Worm (Caenorhabditis elegans): ENCODE data around the gene T06E8.8.

The T06E8.8 gene

DNA sequence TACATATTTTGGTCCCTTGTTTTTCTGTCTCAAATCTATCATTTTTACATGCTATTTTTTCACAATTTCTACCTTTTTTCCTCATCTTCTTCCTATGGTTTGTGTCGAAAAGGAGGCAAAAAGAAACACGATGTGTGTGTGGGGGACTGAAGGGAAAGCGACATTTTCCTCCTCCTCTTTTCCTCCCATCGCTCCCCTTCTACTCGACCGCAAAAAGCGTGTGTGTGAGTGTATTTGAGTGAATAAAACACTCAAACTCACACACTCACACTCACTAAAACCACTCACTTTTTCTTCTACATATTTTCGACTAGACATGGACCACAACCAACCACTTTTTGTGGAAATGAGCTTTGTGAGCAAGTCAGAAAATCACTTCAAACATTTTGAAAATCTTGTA, 2.1 kb upstream of the T06E8.8 start (continued):
- TF ChIP-seq alr-1 (tag; optimal IDR thresholded peaks at IDR 0.05; ENCODE audit: borderline replicate concordance), result no peak
- TF ChIP-seq zip-4 (GFP tag; optimal IDR thresholded peaks at IDR 0.05), result no peak
- no peak for TF ChIP-seq unc-86 (tag; optimal IDR thresholded peaks at IDR 0.05)
- TF ChIP-seq lin-15B (tag; optimal IDR thresholded peaks at IDR 0.05), result no peak
- TF ChIP-seq ceh-82 (tag; optimal IDR thresholded peaks at IDR 0.05), result peak in 1 of 3 experiments; percentile 50
- no peak for TF ChIP-seq pqm-1 (tag; optimal IDR thresholded peaks at IDR 0.05)
- no peak for TF ChIP-seq nhr-76 (tag; optimal IDR thresholded peaks at IDR 0.05)
- TF ChIP-seq efl-3 (GFP tag; optimal IDR thresholded peaks at IDR 0.05), result no peak
- no peak for TF ChIP-seq unc-62 (GFP tag; optimal IDR thresholded peaks at IDR 0.05)
- no peak for TF ChIP-seq C04F5.9 (tag; optimal IDR thresholded peaks at IDR 0.05)
- TF ChIP-seq elt-3 (tag; optimal IDR thresholded peaks at IDR 0.05), result no peak
- TF ChIP-seq rnt-1 (tag; optimal IDR thresholded peaks at IDR 0.05), result no peak
- no peak for TF ChIP-seq C34B4.2 (tag; optimal IDR thresholded peaks at IDR 0.05)
- no peak for TF ChIP-seq nhr-85 (tag)
- peak; percentile 21 for TF ChIP-seq mep-1 (tag; optimal IDR thresholded peaks at IDR 0.05)
- peak; percentile 3 for TF ChIP-seq blmp-1 (tag; optimal IDR thresholded peaks at IDR 0.05)
- no peak for TF ChIP-seq nhr-11 (tag; optimal IDR thresholded peaks at IDR 0.05)
- peak; percentile 31 for TF ChIP-seq snu-23 (GFP tag; optimal IDR thresholded peaks at IDR 0.05)
- TF ChIP-seq ceh-63 (GFP tag; optimal IDR thresholded peaks at IDR 0.05), result no peak
- TF ChIP-seq mab-9 (GFP tag; IDR thresholded peaks at IDR 0.05), result no peak
- no peak for TF ChIP-seq irx-1 (tag; optimal IDR thresholded peaks at IDR 0.05)
- no peak for TF ChIP-seq ceh-90 (tag; optimal IDR thresholded peaks at IDR 0.05)
- TF ChIP-seq dsc-1 (tag; optimal IDR thresholded peaks at IDR 0.05), result no peak
- TF ChIP-seq skn-1 (tag; optimal IDR thresholded peaks at IDR 0.05), result no peak
- TF ChIP-seq lin-13 (GFP tag; optimal IDR thresholded peaks at IDR 0.05), result no peak
- peak in 1 of 2 experiments; percentile 4 for TF ChIP-seq lin-35 (GFP tag; optimal IDR thresholded peaks at IDR 0.05)
- no peak for TF ChIP-seq egl-13 (tag; optimal IDR thresholded peaks at IDR 0.05)
- TF ChIP-seq C16A3.4 (tag; optimal IDR thresholded peaks at IDR 0.05), result no peak
- no peak for TF ChIP-seq unc-30 (tag; optimal IDR thresholded peaks at IDR 0.05)
- TF ChIP-seq egl-27 (tag; optimal IDR thresholded peaks at IDR 0.05), result no peak
- TF ChIP-seq isw-1 (GFP tag; IDR thresholded peaks at IDR 0.05), result peak; percentile 8; the same call in 1 of the 2 replicates
- TF ChIP-seq ceh-8 (GFP tag; optimal IDR thresholded peaks at IDR 0.05), result no peak
- peak; percentile 47 for TF ChIP-seq fkh-8 (tag; optimal IDR thresholded peaks at IDR 0.05)
- no peak for TF ChIP-seq xbp-1 (tag; optimal IDR thresholded peaks at IDR 0.05)
- no peak for TF ChIP-seq ztf-4 (tag; optimal IDR thresholded peaks at IDR 0.05)
- peak; percentile 68 for TF ChIP-seq lin-14 (GFP tag; optimal IDR thresholded peaks at IDR 0.05)
- peak; percentile 3 for TF ChIP-seq nhr-20 (tag; optimal IDR thresholded peaks at IDR 0.05)
- no peak for TF ChIP-seq fkh-10 (GFP tag; optimal IDR thresholded peaks at IDR 0.05)
- TF ChIP-seq F16B12.6 (tag; optimal IDR thresholded peaks at IDR 0.05), result no peak
- no peak for TF ChIP-seq lir-3 (tag; optimal IDR thresholded peaks at IDR 0.05; ENCODE audit: poor library complexity)
- no peak for TF ChIP-seq nhr-12 (tag; optimal IDR thresholded peaks at IDR 0.05)
- TF ChIP-seq ama-1 (optimal IDR thresholded peaks at IDR 0.05), result no peak
- TF ChIP-seq hpl-2 (GFP tag; optimal IDR thresholded peaks at IDR 0.05), result no peak
- peak; percentile 34 for TF ChIP-seq nhr-71 (tag; optimal IDR thresholded peaks at IDR 0.05)
- no peak for TF ChIP-seq nhr-77 (tag; optimal IDR thresholded peaks at IDR 0.05)
- TF ChIP-seq dpl-1 (GFP tag; optimal IDR thresholded peaks at IDR 0.05), result no peak
- TF ChIP-seq tlp-1 (tag; optimal IDR thresholded peaks at IDR 0.05), result no peak
- TF ChIP-seq pax-3 (tag; optimal IDR thresholded peaks at IDR 0.05), result no peak
- TF ChIP-seq ets-5 (GFP tag; IDR thresholded peaks at IDR 0.05), result no peak
- TF ChIP-seq nhr-19 (GFP tag; conservative IDR thresholded peaks at IDR 0.05), result no peak
- TF ChIP-seq sox-4 (tag; optimal IDR thresholded peaks at IDR 0.05), result no peak
- no peak for TF ChIP-seq fkh-4 (tag; optimal IDR thresholded peaks at IDR 0.05; ENCODE audit: borderline replicate concordance)
- no peak for TF ChIP-seq fos-1 (tag; optimal IDR thresholded peaks at IDR 0.05)
- TF ChIP-seq mdl-1 (tag; optimal IDR thresholded peaks at IDR 0.05), result no peak
